Fruit fly (Drosophila melanogaster) whole organism, prepupa: ENCODE measurements around the gene CG14270.

ENCODE experiments used
- Blimp-1 ChIP-seq: fragments of 200-800 bp; sonication (Bioruptor generic); optimal IDR thresholded peaks from 3 replicates; lab custom pipeline; 2017; ENCODE audit warnings: missing biosample characterization, missing genetic modification characterization, mild to moderate bottlenecking, moderate library complexity, missing genetic modification reagents
- CG10631 ChIP-seq: fragments of 200-800 bp; sonication (Bioruptor generic); optimal IDR thresholded peaks from 2 replicates; lab custom pipeline; 2016; ENCODE audit warnings: missing biosample characterization, missing genetic modification characterization
- CG11294 ChIP-seq: fragments of 200-800 bp; sonication (Bioruptor generic); IDR thresholded peaks from 2 replicates; pipeline ENCODE4 v1.3.6; 2022; ENCODE audit warnings: missing biosample characterization, missing genetic modification characterization
- CG11762 ChIP-seq: fragments of 200-800 bp; sonication (Bioruptor generic); optimal IDR thresholded peaks from 3 replicates; lab custom pipeline; 2016; ENCODE audit warnings: missing biosample characterization, missing genetic modification characterization; ENCODE audit not compliant: insufficient read depth
- CG15336 ChIP-seq: fragments of 200-800 bp; sonication (Bioruptor generic); IDR thresholded peaks from 2 replicates; pipeline ENCODE4 v1.3.6; 2022; ENCODE audit warnings: missing biosample characterization, missing genetic modification characterization
- CG1621 ChIP-seq: fragments of 200-800 bp; sonication (Bioruptor generic); optimal IDR thresholded peaks from 3 replicates; lab custom pipeline; 2018; ENCODE audit warnings: missing biosample characterization, mild to moderate bottlenecking, missing genetic modification characterization
- CG3032 ChIP-seq: fragments of 200-800 bp; optimal IDR thresholded peaks from 2 replicates; lab custom pipeline; 2019; ENCODE audit warnings: missing biosample characterization, mild to moderate bottlenecking, missing genetic modification characterization, moderate library complexity
- CG31627 ChIP-seq: fragments of 200-800 bp; sonication (Bioruptor generic); optimal IDR thresholded peaks from 3 replicates; lab custom pipeline; 2016; ENCODE audit warnings: missing biosample characterization, missing genetic modification characterization
- CG32006 ChIP-seq: fragments of 200-800 bp; sonication (Bioruptor generic); optimal IDR thresholded peaks from 3 replicates; lab custom pipeline; 2017; ENCODE audit warnings: missing biosample characterization, mild to moderate bottlenecking, missing genetic modification characterization
- CG34406 ChIP-seq: fragments of 200-800 bp; sonication (Bioruptor generic); optimal IDR thresholded peaks from 3 replicates; lab custom pipeline; 2016; ENCODE audit warnings: missing biosample characterization, missing genetic modification characterization
- CG4318 ChIP-seq: fragments of 200-800 bp; sonication (Bioruptor generic); optimal IDR thresholded peaks from 3 replicates; lab custom pipeline; 2017; ENCODE audit warnings: missing biosample characterization, mild to moderate bottlenecking, missing genetic modification characterization
- CG6163 ChIP-seq: fragments of 200-800 bp; sonication (Bioruptor generic); IDR thresholded peaks from 3 replicates; pipeline ENCODE4 v1.3.6; 2022; ENCODE audit warnings: missing biosample characterization, missing genetic modification characterization
- CG6276 ChIP-seq: fragments of 200-800 bp; sonication (Bioruptor generic); optimal IDR thresholded peaks from 2 replicates; lab custom pipeline; 2017; ENCODE audit warnings: missing biosample characterization, mild to moderate bottlenecking, missing genetic modification characterization
- CG6792 ChIP-seq: fragments of 200-800 bp; sonication (Bioruptor generic); optimal IDR thresholded peaks from 3 replicates; lab custom pipeline; 2016; ENCODE audit warnings: missing biosample characterization, missing genetic modification characterization
- CG6808 ChIP-seq: fragments of 200-800 bp; sonication (Bioruptor generic); optimal IDR thresholded peaks from 3 replicates; lab custom pipeline; 2017; ENCODE audit warnings: missing biosample characterization, missing genetic modification characterization, mild to moderate bottlenecking, moderate library complexity, missing genetic modification reagents
- CG6854 ChIP-seq: fragments of 200-800 bp; sonication (Bioruptor generic); optimal IDR thresholded peaks from 2 replicates; lab custom pipeline; 2017; ENCODE audit warnings: missing biosample characterization, mild to moderate bottlenecking, missing genetic modification characterization
- CG8319 ChIP-seq: fragments of 200-800 bp; sonication (Bioruptor generic); optimal IDR thresholded peaks from 3 replicates; lab custom pipeline; 2016; ENCODE audit warnings: missing biosample characterization, missing genetic modification characterization
- CG9139 ChIP-seq: fragments of 200-800 bp; sonication (Bioruptor generic); optimal IDR thresholded peaks from 3 replicates; lab custom pipeline; 2017; ENCODE audit warnings: missing biosample characterization, mild to moderate bottlenecking, missing genetic modification characterization
- Eip75B ChIP-seq: fragments of 200-800 bp; sonication (Bioruptor generic); optimal IDR thresholded peaks from 3 replicates; lab custom pipeline; 2016; ENCODE audit warnings: missing biosample characterization, missing genetic modification characterization
- Eip78C ChIP-seq: fragments of 200-800 bp; sonication (Bioruptor generic); peaks from one replicate; lab custom pipeline; 2016; ENCODE audit warnings: missing biosample characterization, missing genetic modification characterization
- Eip93F ChIP-seq: fragments of 200-800 bp; sonication (Bioruptor generic); optimal IDR thresholded peaks from 2 replicates; lab custom pipeline; 2016; ENCODE audit warnings: missing biosample characterization, mild to moderate bottlenecking, missing genetic modification characterization
- Ets21C ChIP-seq: fragments of 200-800 bp; sonication (Bioruptor generic); optimal IDR thresholded peaks from 3 replicates; lab custom pipeline; 2016; ENCODE audit warnings: missing biosample characterization, missing genetic modification characterization
- Gug ChIP-seq: fragments of 200-800 bp; sonication (Bioruptor generic); IDR thresholded peaks from 2 replicates; pipeline ENCODE4 v1.3.6; 2022; ENCODE audit warnings: missing biosample characterization, missing genetic modification characterization
- Hr38 ChIP-seq: sonication (Bioruptor generic); optimal IDR thresholded peaks from 2 replicates; lab custom pipeline; 2016; ENCODE audit warnings: missing biosample characterization, missing genetic modification characterization
- Hr39 ChIP-seq: fragments of 200-800 bp; sonication (Bioruptor generic); optimal IDR thresholded peaks from 2 replicates; lab custom pipeline; 2016; ENCODE audit warnings: missing biosample characterization, missing genetic modification characterization
- Hr4 ChIP-seq: fragments of 200-800 bp; sonication (Bioruptor generic); optimal IDR thresholded peaks from 3 replicates; lab custom pipeline; 2016; ENCODE audit warnings: missing biosample characterization, missing genetic modification characterization
- Lpt ChIP-seq: fragments of 200-800 bp; sonication (Bioruptor generic); optimal IDR thresholded peaks from 3 replicates; lab custom pipeline; 2016; ENCODE audit warnings: missing biosample characterization, missing genetic modification characterization
- Met ChIP-seq: fragments of 200-800 bp; sonication (Bioruptor generic); optimal IDR thresholded peaks from 3 replicates; lab custom pipeline; 2016; ENCODE audit warnings: missing biosample characterization, missing genetic modification characterization
- OdsH ChIP-seq: fragments of 200-800 bp; sonication (Bioruptor generic); optimal IDR thresholded peaks from 3 replicates; lab custom pipeline; 2016; ENCODE audit warnings: missing biosample characterization, missing genetic modification characterization
- Smox ChIP-seq: fragments of 200-800 bp; sonication (Bioruptor generic); optimal IDR thresholded peaks from 3 replicates; lab custom pipeline; 2016; ENCODE audit warnings: missing biosample characterization, missing genetic modification characterization
- Sox102F ChIP-seq: fragments of 200-800 bp; sonication (Bioruptor generic); optimal IDR thresholded peaks from 2 replicates; lab custom pipeline; 2016; ENCODE audit warnings: missing biosample characterization, mild to moderate bottlenecking, missing genetic modification characterization
- Sox14 ChIP-seq: fragments of 200-800 bp; sonication (Bioruptor generic); optimal IDR thresholded peaks from 3 replicates; lab custom pipeline; 2016; ENCODE audit warnings: missing biosample characterization, missing genetic modification characterization
- Sox15 ChIP-seq: fragments of 200-800 bp; sonication (Bioruptor generic); optimal IDR thresholded peaks from 3 replicates; lab custom pipeline; 2016; ENCODE audit warnings: missing biosample characterization, missing genetic modification characterization
- cyc ChIP-seq: fragments of 200-800 bp; sonication (Bioruptor generic); optimal IDR thresholded peaks from 3 replicates; lab custom pipeline; 2016; ENCODE audit warnings: missing biosample characterization, missing genetic modification characterization
- dac ChIP-seq: fragments of 200-800 bp; sonication (Bioruptor generic); optimal IDR thresholded peaks from 2 replicates; lab custom pipeline; 2017; ENCODE audit warnings: missing biosample characterization, mild to moderate bottlenecking, missing genetic modification characterization
- dsx ChIP-seq: fragments of 200-800 bp; optimal IDR thresholded peaks from 3 replicates; lab custom pipeline; 2019; ENCODE audit warnings: missing biosample characterization, mild to moderate bottlenecking, missing genetic modification characterization, moderate library complexity; ENCODE audit not compliant: poor library complexity, severe bottlenecking
- eg ChIP-seq: fragments of 200-800 bp; sonication (Bioruptor generic); IDR thresholded peaks from 3 replicates; pipeline ENCODE4 v1.3.6; 2022; ENCODE audit warnings: missing biosample characterization, missing genetic modification characterization
- esn ChIP-seq: fragments of 200-800 bp; sonication (Bioruptor generic); optimal IDR thresholded peaks from 2 replicates; lab custom pipeline; 2016; ENCODE audit warnings: missing biosample characterization, mild to moderate bottlenecking, missing genetic modification characterization, moderate library complexity
- fd59A ChIP-seq: fragments of 200-800 bp; sonication (Bioruptor generic); optimal IDR thresholded peaks from 2 replicates; lab custom pipeline; 2017; ENCODE audit warnings: missing biosample characterization, mild to moderate bottlenecking, missing genetic modification characterization, missing genetic modification reagents
- fd85E ChIP-seq: fragments of 200-800 bp; sonication (Bioruptor generic); optimal IDR thresholded peaks from 3 replicates; lab custom pipeline; 2016; ENCODE audit warnings: missing biosample characterization, missing genetic modification characterization
- fkh ChIP-seq: fragments of 200-800 bp; sonication (Bioruptor generic); optimal IDR thresholded peaks from 3 replicates; lab custom pipeline; 2017; ENCODE audit warnings: missing biosample characterization, mild to moderate bottlenecking, missing genetic modification characterization, moderate library complexity
- lz ChIP-seq: fragments of 200-800 bp; sonication (Bioruptor generic); optimal IDR thresholded peaks from 3 replicates; lab custom pipeline; 2016; ENCODE audit warnings: missing biosample characterization, missing genetic modification characterization
- net ChIP-seq: fragments of 200-800 bp; sonication (Bioruptor generic); optimal IDR thresholded peaks from 3 replicates; lab custom pipeline; 2016; ENCODE audit warnings: missing biosample characterization, missing genetic modification characterization
- pdm3 ChIP-seq: fragments of 200-800 bp; sonication (Bioruptor generic); optimal IDR thresholded peaks from 3 replicates; lab custom pipeline; 2016; ENCODE audit warnings: missing biosample characterization, missing genetic modification characterization
- salr ChIP-seq, 2 experiments: fragments of 200-800 bp; sonication (Bioruptor generic); optimal IDR thresholded peaks; 3 replicates each; lab custom pipeline; 2016 to 2018; ENCODE audit warnings: missing biosample characterization in 2 of 2, missing genetic modification characterization in 2 of 2, mild to moderate bottlenecking in 1 of 2
- spab ChIP-seq: fragments of 200-800 bp; sonication (Bioruptor generic); optimal IDR thresholded peaks from 2 replicates; lab custom pipeline; 2017; ENCODE audit warnings: missing biosample characterization, mild to moderate bottlenecking, missing genetic modification characterization, missing genetic modification reagents
- ss ChIP-seq, 2 experiments: fragments of 200-800 bp; sonication (Bioruptor generic); optimal IDR thresholded peaks; 2 replicates in 1 of 2; 3 replicates in 1 of 2; lab custom pipeline; 2017 to 2018; ENCODE audit warnings: mild to moderate bottlenecking in 2 of 2, missing biosample characterization in 2 of 2, missing genetic modification characterization in 2 of 2, moderate library complexity in 1 of 2
- svp ChIP-seq: fragments of 200-800 bp; sonication (Bioruptor generic); peaks from one replicate; lab custom pipeline; 2016; ENCODE audit warnings: missing biosample characterization, missing genetic modification characterization
- vri ChIP-seq: fragments of 200-800 bp; sonication (Bioruptor generic); optimal IDR thresholded peaks from 3 replicates; lab custom pipeline; 2016; ENCODE audit warnings: missing biosample characterization, mild to moderate bottlenecking, missing genetic modification characterization

The CG14270 gene

dm6 chrX:3453038-3453819, 31.9 kb downstream of the CG14270 start (continued):
- TF ChIP-seq CG6163: peak; percentile 55; the same call in 2 of the 3 replicates
- peak; percentile 79 for TF ChIP-seq eg (GFP tag; lab: Robert Waterston, UW)

- TF ChIP-seq dac: no peak
- TF ChIP-seq Sox15: no peak
- TF ChIP-seq fkh (GFP tag; lab: Kevin White, UChicago): no peak
- no peak for TF ChIP-seq esn (GFP tag; lab: Kevin White, UChicago)
- TF ChIP-seq CG8319 (GFP tag; lab: Kevin White, UChicago): no peak
- no peak for TF ChIP-seq svp (GFP tag; lab: Kevin White, UChicago)
- TF ChIP-seq CG6854 (GFP tag; lab: Kevin White, UChicago): no peak
- TF ChIP-seq Gug (GFP tag; lab: Robert Waterston, UW): 0 out of 2 replicates have a peak, but pooled peaks have one; percentile 15
- no peak for TF ChIP-seq Smox (GFP tag; lab: Kevin White, UChicago)
- no peak for TF ChIP-seq Hr39 (GFP tag; lab: Kevin White, UChicago)
- TF ChIP-seq CG34406 (GFP tag; lab: Kevin White, UChicago): no peak
- TF ChIP-seq CG6276 (GFP tag; lab: Kevin White, UChicago): peak; percentile 35
- no peak for TF ChIP-seq Met
- TF ChIP-seq Sox14 (GFP tag; lab: Kevin White, UChicago): no peak
- TF ChIP-seq CG31627 (GFP tag; lab: Kevin White, UChicago): no peak
- no peak for TF ChIP-seq CG10631 (GFP tag; lab: Kevin White, UChicago)
- no peak for TF ChIP-seq net (GFP tag; lab: Kevin White, UChicago)
- no peak for TF ChIP-seq Hr38 (GFP tag; lab: Kevin White, UChicago)
- no peak for TF ChIP-seq cyc
- no peak for TF ChIP-seq Ets21C (GFP tag; lab: Kevin White, UChicago)
- peak; percentile 12 for TF ChIP-seq Eip75B
- no peak for TF ChIP-seq CG6808 (GFP tag; lab: Kevin White, UChicago)
- no peak for TF ChIP-seq CG6792 (GFP tag; lab: Kevin White, UChicago)
- no peak for TF ChIP-seq salr (GFP tag; optimal IDR thresholded peaks at IDR 0.05; lab: Kevin White, UChicago)
- TF ChIP-seq fd59A: no peak
- no peak for TF ChIP-seq Lpt (GFP tag; lab: Kevin White, UChicago)
- TF ChIP-seq pdm3 (GFP tag; lab: Kevin White, UChicago): peak; percentile 20
- no peak for TF ChIP-seq dsx
- TF ChIP-seq Hr4 (GFP tag; lab: Kevin White, UChicago): peak; percentile 48
- no peak for TF ChIP-seq CG3032 (tag; lab: Kevin White, UChicago)
- TF ChIP-seq lz: no peak
- TF ChIP-seq Eip93F (GFP tag; lab: Kevin White, UChicago): no peak
- TF ChIP-seq CG15336 (GFP tag; lab: Robert Waterston, UW): peak; percentile 50; the same call in 1 of the 2 replicates
- TF ChIP-seq Eip78C (GFP tag; lab: Kevin White, UChicago): peak; percentile 66
- TF ChIP-seq spab (GFP tag; lab: Kevin White, UChicago): no peak
- no peak for TF ChIP-seq CG4318 (GFP tag; lab: Kevin White, UChicago)
- TF ChIP-seq CG32006 (GFP tag; lab: Kevin White, UChicago): peak; percentile 55
- no peak for TF ChIP-seq Sox102F (GFP tag; lab: Kevin White, UChicago)
- no peak for TF ChIP-seq Blimp-1 (GFP tag; lab: Kevin White, UChicago)
- no peak for TF ChIP-seq fd85E (GFP tag; lab: Kevin White, UChicago)
- peak; percentile 79 for TF ChIP-seq eg (GFP tag; lab: Robert Waterston, UW)
- no peak for TF ChIP-seq CG1621
- no peak for TF ChIP-seq CG9139 (GFP tag; lab: Kevin White, UChicago)
- TF ChIP-seq CG11762 (GFP tag; lab: Kevin White, UChicago): no peak
- no peak for TF ChIP-seq ss (GFP tag; optimal IDR thresholded peaks at IDR 0.05; lab: Kevin White, UChicago)
- TF ChIP-seq vri (GFP tag; lab: Kevin White, UChicago): no peak
- TF ChIP-seq CG11294 (GFP tag; lab: Robert Waterston, UW): no peak
- TF ChIP-seq OdsH (GFP tag; lab: Kevin White, UChicago): no peak
- TF ChIP-seq CG6163: no peak
These were observed 33.3 kb downstream of the CG14270 start for dm6 chrX:3451916-3452315.
